Worm (Caenorhabditis elegans): ENCODE measurements around the gene str-136.

Gene str-136

DNA sequence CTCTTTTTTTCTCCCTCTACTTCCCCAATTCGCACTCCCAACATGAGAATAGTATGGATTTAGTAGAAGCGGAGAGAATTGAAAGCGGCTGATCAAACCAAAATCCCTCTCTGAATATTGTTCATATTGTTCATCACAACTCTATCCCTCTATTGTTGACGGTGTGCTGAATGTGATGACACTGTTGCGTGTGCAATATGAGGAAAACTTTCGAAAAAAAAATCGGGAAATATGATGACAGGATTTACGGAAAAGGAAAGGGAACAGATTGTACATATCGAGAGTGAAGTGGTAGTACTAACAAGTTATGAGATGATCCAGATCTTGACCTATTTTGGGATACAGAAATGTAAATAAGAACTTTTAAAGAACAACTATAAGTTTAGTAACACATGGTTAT, 17.1 kb upstream of the str-136 start, which contains the start of gene smex-1:
Gene smex-1, minus strand, starts transcription at position 101 of the 400 bp plus-strand sequence.
- TF ChIP-seq F49E8.2 (tag; optimal IDR thresholded peaks at IDR 0.05; ENCODE audit: borderline replicate concordance) (no peak), Y48G9A.11 (GFP tag; IDR thresholded peaks at IDR 0.05) (no peak), D1046.2 (GFP tag; IDR thresholded peaks at IDR 0.05) (no peak), snpc-4 (tag; optimal IDR thresholded peaks at IDR 0.05) (no peak), unc-130 (GFP tag; optimal IDR thresholded peaks at IDR 0.05) (no peak), zfp-3 (GFP tag; conservative IDR thresholded peaks at IDR 0.05) (no peak)

DNA sequence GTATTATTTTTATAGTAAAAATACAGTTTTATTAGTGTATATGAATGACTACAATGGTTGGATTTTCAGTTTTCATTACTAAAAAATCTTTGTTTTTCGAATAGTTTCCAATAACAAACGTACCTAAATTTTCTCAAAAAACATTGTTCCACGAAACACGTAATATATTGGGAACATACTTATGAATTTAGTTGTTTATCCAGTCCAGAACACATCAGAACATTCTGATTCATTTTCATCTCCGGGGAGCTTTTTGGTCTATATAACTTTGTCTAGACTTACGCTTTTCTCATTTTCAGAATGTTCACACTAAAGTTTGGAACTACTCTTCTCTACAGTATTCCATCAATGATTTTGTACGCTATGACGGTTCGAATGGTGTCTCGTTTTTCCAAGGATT, 13.0 kb upstream of the str-136 start, which contains the start of gene srg-33:
Gene srg-33, plus strand, starts transcription at position 301 of the 400 bp plus-strand sequence.
- TF ChIP-seq F26F4.8 (GFP tag; conservative IDR thresholded peaks at IDR 0.05) (no peak), lim-7 (GFP tag; IDR thresholded peaks at IDR 0.05) (no peak), zfp-2 (tag; optimal IDR thresholded peaks at IDR 0.05) (no peak), ctbp-1 (GFP tag; IDR thresholded peaks at IDR 0.05) (no peak), dmd-9 (GFP tag; IDR thresholded peaks at IDR 0.05) (no peak), Y75B8A.6 (GFP tag; IDR thresholded peaks at IDR 0.05) (no peak), rbr-2 (tag; optimal IDR thresholded peaks at IDR 0.05) (no peak), pha-4 (GFP tag; IDR thresholded peaks at IDR 0.05) (no peak), pha-4 (tag; optimal IDR thresholded peaks at IDR 0.05) (no peak), lin-29 (GFP tag; IDR thresholded peaks at IDR 0.05) (no peak), madf-5 (GFP tag; IDR thresholded peaks at IDR 0.05) (no peak), mep-1 (tag; optimal IDR thresholded peaks at IDR 0.05) (no peak), lsy-2 (tag; optimal IDR thresholded peaks at IDR 0.05) (no peak)

DNA sequence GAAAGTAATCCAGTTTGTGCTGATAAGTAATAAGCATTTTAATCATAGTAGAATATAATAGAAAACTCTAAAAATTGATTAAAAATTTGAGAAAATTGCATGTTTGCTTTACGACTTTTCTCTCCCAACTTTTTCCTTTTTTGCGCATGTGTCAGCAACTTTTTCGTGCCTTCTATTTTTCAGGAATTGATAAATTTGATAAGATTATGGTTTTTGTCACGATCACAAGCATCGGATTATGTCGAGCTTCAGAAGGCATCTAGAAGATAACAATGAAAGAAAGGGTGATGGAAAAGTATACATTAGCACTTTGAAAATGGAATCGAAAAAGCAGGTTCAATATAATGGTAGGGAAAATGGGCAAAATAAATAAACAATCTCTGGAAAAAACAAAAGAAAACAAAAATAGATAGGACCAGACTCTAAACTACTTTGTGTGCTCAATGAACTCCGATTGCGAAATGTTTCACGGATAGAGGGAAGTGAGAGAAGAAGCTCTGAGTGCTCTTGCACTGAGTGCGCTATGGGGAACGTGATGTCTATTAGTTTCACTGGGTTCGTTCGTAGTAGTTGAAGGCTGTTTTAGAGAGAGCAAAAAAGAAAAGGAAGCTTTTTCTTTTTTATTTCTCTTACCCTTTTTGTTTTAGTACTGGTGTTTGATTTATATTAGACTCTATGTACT, 9.5 kb upstream of the str-136 start:
- TF ChIP-seq D1046.2 (GFP tag; IDR thresholded peaks at IDR 0.05) (no peak), nhr-48 (tag; optimal IDR thresholded peaks at IDR 0.05) (peak; percentile 94), mxl-3 (GFP tag; optimal IDR thresholded peaks at IDR 0.05) (no peak), F44E2.7 (GFP tag; IDR thresholded peaks at IDR 0.05) (no peak), php-3 (GFP tag; IDR thresholded peaks at IDR 0.05) (no peak), hif-1 (tag; optimal IDR thresholded peaks at IDR 0.05) (peak in 1 of 2 experiments; percentile 78), dmd-6 (GFP tag; IDR thresholded peaks at IDR 0.05) (peak; percentile 22; the same call in 1 of the 2 replicates), aha-1 (tag) (peak; percentile 92), ctbp-1 (GFP tag; IDR thresholded peaks at IDR 0.05) (peak; percentile 50; the same call in 1 of the 2 replicates), daf-16 (GFP tag; optimal IDR thresholded peaks at IDR 0.05) (peak in 1 of 2 experiments; percentile 17), daf-16 (tag; optimal IDR thresholded peaks at IDR 0.05) (no peak), fkh-10 (GFP tag; optimal IDR thresholded peaks at IDR 0.05) (no peak), hlh-30 (tag; optimal IDR thresholded peaks at IDR 0.05; ENCODE audit: insufficient read depth) (peak; percentile 66)

DNA sequence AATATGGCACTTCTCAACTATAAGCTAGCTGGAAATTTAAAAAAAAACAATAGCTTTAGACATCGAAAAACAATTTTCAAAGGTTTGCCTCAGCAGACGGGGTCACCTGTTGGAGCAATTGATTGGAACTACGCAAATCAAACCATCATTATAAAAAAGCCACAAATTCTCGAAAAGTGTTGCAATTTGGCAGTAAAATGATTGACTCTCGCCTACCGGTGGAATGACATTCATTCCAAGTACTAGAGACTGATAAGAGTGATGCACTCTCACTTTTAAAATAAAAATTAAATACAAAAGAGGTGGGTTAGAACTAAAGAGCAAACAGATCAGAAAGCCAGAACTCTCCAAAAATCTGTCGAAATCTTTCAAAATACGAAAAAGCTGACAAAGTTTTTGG, 6.7 kb upstream of the str-136 start:
- TF ChIP-seq unc-130 (GFP tag; optimal IDR thresholded peaks at IDR 0.05): no peak
- peak; percentile 26 for TF ChIP-seq nhr-28 (tag; optimal IDR thresholded peaks at IDR 0.05)
- no peak for TF ChIP-seq Y105C5A.15 (GFP tag; IDR thresholded peaks at IDR 0.05)
- TF ChIP-seq nhr-42 (GFP tag; IDR thresholded peaks at IDR 0.05): no peak
- TF ChIP-seq mdt-29 (GFP tag; IDR thresholded peaks at IDR 0.05): no peak
- TF ChIP-seq daf-16 (GFP tag; optimal IDR thresholded peaks at IDR 0.05): no peak
- TF ChIP-seq daf-16 (tag; optimal IDR thresholded peaks at IDR 0.05): no peak
- no peak for TF ChIP-seq fos-1 (tag; optimal IDR thresholded peaks at IDR 0.05)
- TF ChIP-seq unc-62 (GFP tag; optimal IDR thresholded peaks at IDR 0.05 in 1 of 2): no peak
- TF ChIP-seq unc-62 (tag; optimal IDR thresholded peaks at IDR 0.05): no peak
- peak; percentile 58; the same call in 1 of the 2 replicates for TF ChIP-seq dmd-6 (GFP tag; IDR thresholded peaks at IDR 0.05)
- TF ChIP-seq ces-1 (GFP tag; optimal IDR thresholded peaks at IDR 0.05): no peak
- TF ChIP-seq ceh-44 (GFP tag; IDR thresholded peaks at IDR 0.05): no peak
- no peak for TF ChIP-seq zip-2 (tag; optimal IDR thresholded peaks at IDR 0.05)

Measured in whole organism, L4 larva.